Worm (Caenorhabditis elegans) whole organism, dauer: ENCODE data around the gene F37H8.6.

ENCODE experiments used
- unc-62 ChIP-seq: sonication (generic microtip); optimal IDR thresholded peaks from 2 replicates; lab custom pipeline; 2017; ENCODE audit warnings: missing biosample characterization, missing genetic modification reagents, missing genetic modification characterization

F37H8.6 gene

DNA sequence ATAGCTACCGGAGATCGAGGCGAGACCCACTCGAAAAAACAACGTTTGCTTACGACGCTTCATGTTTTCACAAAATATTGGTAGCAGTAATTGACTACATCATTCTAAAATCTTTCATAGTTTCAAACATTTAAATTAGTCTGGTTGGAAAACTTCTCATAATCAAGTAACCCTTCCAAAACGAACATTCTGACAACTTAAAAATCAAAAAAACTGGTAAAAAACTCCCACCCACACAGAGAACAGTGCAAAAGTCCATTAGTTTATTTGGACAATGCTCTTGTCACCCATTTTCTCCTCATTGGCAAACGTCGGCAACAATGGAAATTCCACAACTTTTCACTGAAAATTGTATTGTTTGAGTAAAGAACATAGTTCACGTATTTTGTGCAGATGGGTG, at the start of gene F37H8.6:
TSS of gene F37H8.6 (minus strand) at position 101 of the 400 bp plus-strand sequence.
- TF ChIP-seq unc-62 = no peak

DNA sequence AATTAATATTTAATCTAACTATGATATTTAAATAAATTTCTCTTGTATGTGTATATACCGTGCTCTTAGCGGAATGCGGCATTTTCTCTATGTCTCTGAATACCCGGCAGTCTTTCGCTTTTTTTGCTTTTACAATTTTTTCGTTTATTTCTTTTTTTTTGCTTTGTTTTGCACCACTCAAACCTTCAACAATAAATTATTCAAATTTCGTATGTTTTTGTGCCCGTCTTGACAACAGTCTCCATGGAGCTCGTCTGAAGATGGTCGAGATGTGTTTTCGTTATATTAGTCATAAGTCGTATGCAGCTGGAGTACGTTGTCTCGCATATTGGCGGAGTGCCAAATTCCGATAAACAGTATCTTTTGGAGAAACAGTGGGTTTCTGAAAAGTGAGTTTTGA, 49.1 kb upstream of the F37H8.6 start, which contains the start of gene T06D8.2:
TSS of gene T06D8.2 (plus strand) at position 301 of the 400 bp plus-strand sequence.
- no peak for TF ChIP-seq unc-62

DNA sequence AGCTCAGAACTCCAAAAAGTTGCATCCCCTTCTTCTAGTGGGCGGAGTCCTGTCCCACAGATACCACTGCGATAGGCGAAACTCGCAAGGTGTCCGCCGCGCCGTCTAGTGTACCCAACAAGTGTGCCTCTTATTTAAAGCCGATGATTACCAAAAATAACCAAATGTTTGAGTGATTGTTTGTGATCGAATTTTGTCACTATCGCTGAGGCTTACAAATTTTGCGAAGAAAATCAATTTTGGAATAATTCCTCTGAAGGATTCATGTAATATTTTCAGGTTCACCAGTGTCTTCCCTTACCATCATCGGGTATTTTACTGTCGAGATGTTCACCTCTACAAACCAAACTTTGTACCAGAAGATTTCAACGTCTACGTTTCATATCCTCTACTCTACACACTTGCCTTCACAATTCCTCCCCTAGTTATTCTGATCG, 46.8 kb upstream of the F37H8.6 start:
- TF ChIP-seq unc-62 = no peak

DNA sequence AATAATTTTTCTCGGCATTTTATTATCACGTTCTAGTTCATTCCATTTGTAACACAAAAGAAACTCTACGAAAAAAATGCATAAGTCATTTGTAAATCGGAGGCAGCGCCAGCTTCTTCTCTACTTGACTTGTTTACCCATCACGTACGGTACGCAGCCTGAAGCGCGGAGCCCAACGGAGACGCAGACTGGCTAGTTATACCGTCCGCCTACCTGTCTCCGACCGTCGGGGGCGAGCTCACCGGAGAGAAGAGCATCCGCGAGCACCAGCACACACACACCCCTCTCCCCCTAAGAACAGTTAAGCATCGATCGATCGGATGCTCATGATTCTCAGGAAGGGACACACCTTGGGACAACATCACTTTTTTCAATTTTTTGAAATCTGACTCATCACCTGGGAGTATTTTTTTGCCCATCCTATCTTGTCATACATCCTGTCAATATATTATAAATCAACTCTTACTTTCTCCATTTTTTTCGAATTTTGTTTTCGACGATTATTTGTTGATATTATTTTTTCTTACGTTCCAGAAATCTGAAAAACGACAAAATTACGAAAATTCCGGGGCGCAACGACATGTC, 44.6 kb upstream of the F37H8.6 start, which contains the start of gene plpr-1:
TSS of gene plpr-1 (plus strand) at position 535 of the 585 bp plus-strand sequence.
- TF ChIP-seq unc-62 = no peak

DNA sequence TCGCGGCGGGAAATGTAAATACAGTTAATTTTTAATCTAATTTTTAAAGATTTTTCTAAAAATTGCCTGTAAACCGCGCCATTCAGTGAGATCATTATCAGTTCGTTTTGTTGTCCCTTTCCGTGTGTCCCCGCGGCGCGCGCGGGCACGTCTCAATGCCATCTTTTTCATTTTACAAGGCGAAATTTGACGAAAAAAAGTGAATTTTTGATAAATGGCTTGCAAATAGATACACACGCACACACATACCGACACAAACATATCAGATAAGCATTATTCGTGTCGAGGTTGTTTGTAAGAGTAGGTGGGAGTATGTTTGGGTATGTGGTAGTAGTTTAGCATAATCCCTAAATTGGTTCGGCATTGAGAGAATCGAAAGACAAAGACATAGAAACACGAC, 28.5 kb upstream of the F37H8.6 start:
- no peak for TF ChIP-seq unc-62

DNA sequence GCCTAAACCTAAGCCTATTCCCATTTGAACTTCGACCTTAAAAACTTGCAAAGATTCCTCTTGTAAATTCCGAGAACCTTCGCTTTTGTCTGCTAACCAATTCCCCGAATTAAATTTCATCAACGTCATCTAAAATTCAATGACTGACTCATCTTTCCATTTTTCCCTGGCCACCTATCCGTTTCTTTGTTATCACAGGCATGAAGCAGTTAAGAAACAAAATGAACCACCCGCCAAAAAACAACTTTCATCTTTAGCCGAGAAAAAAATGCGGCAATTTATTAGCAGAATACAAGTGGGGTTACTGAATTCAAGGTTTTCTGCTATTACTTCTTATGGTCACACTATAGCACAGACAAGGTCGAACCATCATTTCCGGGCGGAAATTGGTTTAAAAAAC, 27.5 kb upstream of the F37H8.6 start:
- TF ChIP-seq unc-62 = no peak

DNA sequence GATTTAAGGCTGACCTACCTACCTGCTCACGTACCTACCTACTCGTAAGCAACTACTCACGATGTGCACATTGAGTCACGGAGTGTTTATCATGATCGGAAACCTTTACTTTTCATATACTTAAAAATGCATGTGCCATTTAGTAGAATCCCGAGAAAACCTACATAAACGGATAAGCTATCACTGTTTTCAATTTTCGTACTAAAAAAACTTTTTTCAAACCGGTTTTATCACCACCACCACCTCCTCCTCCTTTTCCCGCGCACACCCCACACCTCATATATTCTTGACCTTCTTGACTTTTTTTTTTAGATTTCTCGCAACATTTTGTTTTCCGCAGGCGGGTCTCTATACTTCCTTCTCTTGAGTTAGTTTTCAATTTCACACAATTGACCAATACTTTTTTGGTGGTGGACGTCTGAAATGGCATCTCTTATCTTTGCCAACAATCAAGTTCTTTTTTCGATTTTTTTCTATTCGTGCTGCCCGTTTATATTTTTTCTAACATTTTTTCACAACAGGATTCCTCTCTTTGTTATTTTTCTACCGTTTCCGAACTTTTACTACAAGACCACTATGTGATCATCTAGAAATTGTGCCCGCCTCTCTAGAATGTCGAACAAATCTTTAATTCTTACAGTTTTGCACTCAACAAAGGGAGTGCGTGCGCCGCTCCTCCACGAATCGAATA, 25.4 kb upstream of the F37H8.6 start, which contains the start of gene srap-1:
TSS of gene srap-1 (plus strand) at position 641 of the 691 bp plus-strand sequence.
- TF ChIP-seq unc-62 = no peak

DNA sequence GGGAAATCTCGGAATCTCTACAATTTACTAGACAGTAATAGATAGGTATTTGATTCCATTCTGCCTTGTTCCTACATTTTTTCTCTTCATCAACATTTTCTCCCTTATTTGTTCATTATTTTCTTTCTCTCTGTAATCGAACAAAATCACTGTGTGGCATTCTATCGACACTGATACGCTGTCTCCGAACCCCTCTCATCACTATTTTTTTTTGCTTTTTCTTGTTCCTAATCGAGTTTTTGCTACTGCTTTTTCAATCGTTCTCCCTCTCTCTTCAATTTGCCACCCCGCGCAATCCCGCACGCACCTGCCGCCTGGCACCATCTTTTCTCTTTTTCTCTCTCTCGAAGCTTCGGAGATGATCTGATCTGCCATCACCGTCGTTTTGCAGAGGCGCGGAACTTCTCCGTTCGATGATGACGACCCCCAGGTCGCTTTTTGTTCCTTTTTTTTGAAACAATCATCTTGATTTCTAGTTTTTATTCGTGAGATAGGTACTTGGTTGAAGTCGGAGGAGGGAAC, 23.0 kb upstream of the F37H8.6 start:
- TF ChIP-seq unc-62 = no peak

DNA sequence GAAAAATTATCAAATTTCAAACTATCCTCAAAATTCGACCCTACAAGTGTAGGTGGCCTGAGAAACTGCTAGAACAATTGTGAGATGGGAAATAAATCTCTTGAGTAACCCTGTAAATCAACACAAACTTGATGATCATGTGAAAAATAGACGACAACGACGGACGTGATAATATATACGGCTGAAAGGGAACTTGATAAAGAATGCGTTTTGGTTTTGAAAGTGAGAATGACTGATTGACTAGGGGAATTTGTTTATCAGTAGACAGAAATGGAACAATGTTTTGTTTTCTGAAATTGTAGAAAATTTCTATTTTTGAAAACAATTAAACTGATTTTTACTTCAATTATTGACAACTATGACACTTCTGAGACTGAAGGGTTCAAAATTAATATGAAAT, 16.2 kb upstream of the F37H8.6 start:
- TF ChIP-seq unc-62 = no peak

DNA sequence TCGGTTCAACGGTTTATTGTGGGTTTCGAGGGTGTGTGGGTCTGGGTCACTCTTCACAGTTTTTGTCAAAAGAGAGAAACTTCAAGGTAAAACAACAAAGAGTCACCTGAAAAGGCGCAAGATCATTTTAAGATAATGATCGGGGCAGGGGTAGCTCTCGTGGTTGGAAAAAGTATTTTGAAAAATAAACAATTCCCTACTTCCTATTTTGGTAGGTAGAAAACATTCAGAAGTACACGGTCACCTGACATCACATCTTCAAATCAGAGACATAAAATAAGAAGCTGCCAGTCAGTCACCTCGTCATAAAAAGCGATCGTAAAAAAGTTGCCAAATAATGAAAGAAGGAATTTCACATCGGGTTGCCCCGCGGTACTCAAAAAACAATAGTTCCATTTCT, 15.2 kb upstream of the F37H8.6 start:
- no peak for TF ChIP-seq unc-62

DNA sequence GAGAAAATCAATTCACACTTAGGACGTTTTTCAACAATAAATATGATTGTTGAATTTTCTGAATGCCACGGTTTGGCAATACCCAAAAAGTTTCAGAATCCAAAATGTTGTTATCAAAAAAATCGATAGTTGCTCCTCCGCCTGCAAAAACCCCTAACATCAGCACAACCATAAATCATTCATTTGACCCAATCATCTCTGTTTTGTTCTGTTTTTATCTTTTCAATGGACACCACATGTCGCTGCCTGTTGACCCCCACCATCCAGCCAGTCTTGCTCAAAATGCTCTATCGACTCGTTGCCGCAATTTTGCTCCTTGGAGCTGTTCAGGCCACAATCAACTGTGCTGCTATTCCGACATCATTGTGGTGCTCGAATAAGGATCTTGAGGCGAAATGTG, 10.8 kb upstream of the F37H8.6 start, which contains the start of gene F37H8.5:
TSS of gene F37H8.5 (plus strand) at position 181 of the 400 bp plus-strand sequence.
- TF ChIP-seq unc-62 = no peak

DNA sequence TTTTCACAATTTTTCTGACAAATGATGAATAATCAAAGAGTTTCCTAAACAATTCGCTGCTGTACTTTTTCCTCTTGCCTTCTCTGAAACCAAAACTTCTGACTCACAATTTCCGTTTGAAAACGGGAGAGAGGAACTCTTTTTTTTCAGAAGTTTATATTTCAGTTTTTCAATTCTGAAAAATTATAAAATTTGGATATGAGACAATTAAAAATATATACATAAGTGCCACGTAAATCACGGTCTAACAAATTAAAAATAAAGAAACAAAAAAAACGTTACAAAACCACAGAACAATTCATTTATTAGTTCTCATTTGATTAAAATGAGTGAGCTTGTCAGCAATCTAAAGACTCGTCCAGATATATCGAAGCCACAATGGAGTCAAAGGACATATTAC, 8.5 kb upstream of the F37H8.6 start, which contains the start of gene sfxn-1.2:
TSS of gene sfxn-1.2 (plus strand) at position 301 of the 400 bp plus-strand sequence.
- TF ChIP-seq unc-62 = no peak

DNA sequence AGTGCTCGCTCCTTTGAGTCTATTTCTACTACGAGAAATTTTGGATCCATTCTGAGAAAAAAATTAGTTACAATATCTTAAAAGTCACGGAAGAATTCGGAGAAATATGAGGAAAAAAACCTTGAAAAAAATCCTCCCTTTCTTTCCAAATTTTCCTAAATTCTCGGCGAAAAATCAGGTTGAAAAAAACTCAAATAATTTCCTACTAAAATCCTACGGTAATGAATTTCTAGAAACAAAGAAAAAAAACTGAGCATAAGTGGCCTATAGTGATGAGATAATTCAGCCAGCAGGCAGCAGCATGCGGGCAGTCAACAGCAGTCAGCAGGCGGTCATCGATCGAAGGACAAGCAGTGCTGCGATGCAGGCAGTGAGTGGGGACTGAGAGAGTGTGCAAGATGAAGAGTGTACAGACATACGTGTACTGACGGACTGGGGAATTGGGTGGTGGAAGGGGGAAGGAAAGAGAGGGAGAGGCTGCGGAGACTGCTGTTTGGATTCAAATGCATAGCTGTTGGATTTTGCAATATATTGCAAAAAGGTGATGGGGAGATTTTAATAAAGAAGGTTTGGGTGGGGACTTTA, 7.6 kb upstream of the F37H8.6 start, which contains the start of gene lir-3:
TSS of gene lir-3 (minus strand) at position 51 of the 585 bp plus-strand sequence.
- TF ChIP-seq unc-62 = no peak

DNA sequence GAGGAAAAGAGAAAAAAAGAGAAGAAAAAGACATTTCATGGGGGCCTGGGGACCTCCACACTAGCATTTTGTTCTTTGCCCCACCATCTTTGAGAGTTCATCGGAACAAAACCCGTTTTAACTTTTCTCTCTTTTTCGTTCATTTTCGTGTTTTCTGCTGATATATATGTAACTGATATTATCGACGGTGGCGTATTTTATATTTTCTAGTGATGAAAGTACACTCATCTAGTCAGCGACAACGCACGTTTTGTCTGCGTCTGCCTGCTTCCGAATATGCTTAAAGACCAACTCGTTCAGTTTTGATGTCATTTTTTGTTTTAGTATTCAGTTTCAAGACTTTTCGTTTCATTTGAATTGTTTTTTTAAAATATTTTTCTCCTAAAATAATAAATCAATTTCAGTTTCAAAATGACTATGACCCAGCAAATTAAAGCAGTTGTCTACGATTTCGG, 4.0 kb upstream of the F37H8.6 start, which contains the start of gene bigr-1:
TSS of gene bigr-1 (plus strand) at position 405 of the 455 bp plus-strand sequence.
- TF ChIP-seq unc-62 = no peak

DNA sequence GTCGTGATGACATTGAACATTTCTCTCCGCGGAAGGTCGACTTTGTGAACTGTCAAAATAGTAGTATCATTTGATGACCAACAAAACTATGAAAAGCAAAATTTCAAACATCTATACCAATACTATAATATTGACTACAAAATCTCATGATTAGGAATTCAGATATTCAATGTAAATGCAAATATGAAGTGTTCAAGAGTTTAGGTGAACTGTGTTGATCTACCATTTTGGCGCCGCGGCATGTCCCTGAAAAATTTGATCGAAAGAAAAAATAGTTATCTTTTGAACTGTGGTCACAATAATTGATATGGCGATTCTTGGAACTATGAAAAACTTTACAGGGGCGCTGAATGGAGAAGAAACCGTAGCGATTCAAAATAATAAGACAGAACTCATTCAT, 1.5 kb upstream of the F37H8.6 start:
- TF ChIP-seq unc-62 = no peak

DNA sequence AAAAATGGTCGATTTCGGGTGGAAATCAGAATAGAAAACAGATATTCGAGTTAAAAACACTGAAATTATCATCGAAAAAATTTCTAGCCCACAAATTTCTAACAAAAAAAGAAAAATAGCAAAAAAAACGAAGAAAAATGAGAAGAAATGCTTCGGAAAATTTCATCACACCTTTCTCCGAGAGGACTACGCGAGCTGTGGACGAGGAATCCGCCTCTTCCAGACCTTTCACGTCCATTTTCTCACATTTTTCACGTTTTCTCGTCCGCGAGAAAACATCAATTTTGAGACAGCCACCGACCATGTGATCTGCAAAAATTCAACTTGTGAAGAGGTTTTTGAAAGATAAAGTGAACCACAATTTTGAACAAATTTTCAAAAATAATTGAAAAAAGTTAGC, 835 bp downstream of the F37H8.6 start:
- no peak for TF ChIP-seq unc-62

DNA sequence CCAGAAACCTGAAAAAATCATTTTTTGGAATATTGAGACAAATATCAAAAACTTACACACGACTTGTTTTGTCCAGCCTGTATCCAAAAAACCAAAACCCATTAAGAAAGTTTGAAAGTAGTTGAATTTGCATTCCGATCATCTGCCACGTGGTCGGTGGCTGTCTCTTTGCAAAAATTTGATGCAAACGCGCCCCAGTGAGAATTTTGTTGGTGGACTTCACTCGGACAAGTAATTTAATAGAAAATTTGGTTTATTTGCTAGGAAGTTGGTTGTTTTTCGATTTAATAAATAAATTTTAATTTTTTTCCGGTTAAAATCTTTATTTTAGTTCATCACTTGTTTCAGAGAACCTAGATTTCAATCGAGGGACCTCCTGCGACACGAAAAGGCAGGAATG, 1.9 kb downstream of the F37H8.6 start:
- no peak for TF ChIP-seq unc-62
